Fruit fly (Drosophila melanogaster) whole organism, wandering third instar larva: ENCODE data around the gene CG9853.

ENCODE experiments used
- CG32264 ChIP-seq: fragments of 200-800 bp; sonication (Bioruptor generic); optimal IDR thresholded peaks from 2 replicates; lab custom pipeline; 2016; ENCODE audit warnings: missing biosample characterization, missing genetic modification characterization
- CG9705 ChIP-seq: fragments of 200-800 bp; sonication (Bioruptor generic); optimal IDR thresholded peaks from 2 replicates; lab custom pipeline; 2018; ENCODE audit warnings: missing biosample characterization, mild to moderate bottlenecking, missing genetic modification characterization
- CrebA ChIP-seq: fragments of 200-800 bp; sonication (Bioruptor generic); optimal IDR thresholded peaks from 2 replicates; lab custom pipeline; 2016; ENCODE audit warnings: missing biosample characterization, mild to moderate bottlenecking, missing genetic modification characterization, borderline replicate concordance
- Dfd ChIP-seq: fragments of >200 bp; optimal IDR thresholded peaks from 2 replicates; lab custom pipeline; 2017; ENCODE audit warnings: missing biosample characterization, missing genetic modification characterization
- Dif ChIP-seq: fragments of 200-275, 200-300 bp; sonication (Bioruptor generic); optimal IDR thresholded peaks from 2 replicates; lab custom pipeline; 2018; ENCODE audit warnings: missing biosample characterization, missing genetic modification characterization; ENCODE audit not compliant: partially characterized antibody
- GATAd ChIP-seq: sonication (Bioruptor generic); optimal IDR thresholded peaks from 2 replicates; lab custom pipeline; 2016; ENCODE audit warnings: missing biosample characterization, missing genetic modification characterization
- Hnf4 ChIP-seq: fragments of 200-800 bp; sonication (Bioruptor generic); optimal IDR thresholded peaks from 2 replicates; lab custom pipeline; 2016; ENCODE audit warnings: missing biosample characterization, mild to moderate bottlenecking, missing genetic modification characterization
- Hr78 ChIP-seq: fragments of >200 bp; optimal IDR thresholded peaks from 2 replicates; lab custom pipeline; 2017; ENCODE audit warnings: missing biosample characterization, missing genetic modification characterization
- Hr83 ChIP-seq: fragments of 200-300 bp; sonication (Bioruptor generic); optimal IDR thresholded peaks from 2 replicates; lab custom pipeline; 2016; ENCODE audit warnings: missing biosample characterization, mild to moderate bottlenecking, missing genetic modification characterization, moderate library complexity; ENCODE audit not compliant: poor library complexity, severe bottlenecking
- Jra ChIP-seq: sonication (Bioruptor generic); optimal IDR thresholded peaks from 2 replicates; lab custom pipeline; 2016; ENCODE audit warnings: missing biosample characterization, missing genetic modification characterization
- Mio ChIP-seq: sonication (Bioruptor generic); optimal IDR thresholded peaks from 2 replicates; lab custom pipeline; 2016; ENCODE audit warnings: missing biosample characterization, missing genetic modification characterization
- Myc ChIP-seq: fragments of >200 bp; optimal IDR thresholded peaks from 2 replicates; lab custom pipeline; 2017
- N ChIP-seq: fragments of >200 bp; optimal IDR thresholded peaks from 2 replicates; lab custom pipeline; 2018; ENCODE audit warnings: missing biosample characterization, missing external identifiers, missing genetic modification characterization
- OdsH ChIP-seq: fragments of 200-800 bp; sonication (Bioruptor generic); optimal IDR thresholded peaks from 2 replicates; lab custom pipeline; 2016; ENCODE audit warnings: missing biosample characterization, mild to moderate bottlenecking, missing genetic modification characterization
- Rel ChIP-seq, 2 experiments: fragments of 200-800 bp; sonication (Bioruptor generic) in 1 of 2; optimal IDR thresholded peaks; 2 replicates in 1 of 2; 3 replicates in 1 of 2; lab custom pipeline; 2016 to 2019; ENCODE audit warnings: mild to moderate bottlenecking in 2 of 2, missing biosample characterization in 2 of 2, missing genetic modification characterization in 2 of 2, moderate library complexity in 1 of 2
- Vsx2 ChIP-seq: fragments of 200-300, 225-300 bp; sonication (Bioruptor generic); optimal IDR thresholded peaks from 2 replicates; lab custom pipeline; 2018; ENCODE audit warnings: missing biosample characterization, missing genetic modification characterization; ENCODE audit not compliant: partially characterized antibody
- br ChIP-seq: fragments of 200-800 bp; sonication (Bioruptor generic); optimal IDR thresholded peaks from 2 replicates; lab custom pipeline; 2016; ENCODE audit warnings: missing biosample characterization, missing genetic modification characterization
- dl ChIP-seq, 2 experiments: fragments of 175-275, 200-275 bp in 1 of 2; fragments of 200-275 bp in 1 of 2; sonication (Bioruptor generic); optimal IDR thresholded peaks; lab custom pipeline; 2018; ENCODE audit warnings: mild to moderate bottlenecking in 2 of 2, missing biosample characterization in 2 of 2, missing genetic modification characterization in 2 of 2, moderate library complexity in 2 of 2; ENCODE audit not compliant: partially characterized antibody in 2 of 2, insufficient read depth in 1 of 2
- ey ChIP-seq: fragments of 200-800 bp; sonication (Bioruptor generic); optimal IDR thresholded peaks from 2 replicates; lab custom pipeline; 2016; ENCODE audit warnings: missing biosample characterization, missing genetic modification characterization
- fru ChIP-seq: fragments of 200-800 bp; sonication (Bioruptor generic); optimal IDR thresholded peaks from 3 replicates; lab custom pipeline; 2016; ENCODE audit warnings: missing biosample characterization, mild to moderate bottlenecking, missing genetic modification characterization
- h ChIP-seq: fragments of 200-800 bp; sonication (Bioruptor generic); optimal IDR thresholded peaks from 3 replicates; lab custom pipeline; 2016; ENCODE audit warnings: missing biosample characterization, mild to moderate bottlenecking, missing genetic modification characterization
- lola ChIP-seq: fragments of >200 bp; optimal IDR thresholded peaks from 2 replicates; lab custom pipeline; 2017; ENCODE audit warnings: missing biosample characterization, missing genetic modification characterization
- psq ChIP-seq: fragments of 200-800 bp; sonication (Bioruptor generic); optimal IDR thresholded peaks from 3 replicates; lab custom pipeline; 2017; ENCODE audit warnings: missing biosample characterization, mild to moderate bottlenecking, missing genetic modification characterization, moderate library complexity
- rgr ChIP-seq: fragments of 200-800 bp; sonication (Bioruptor generic); optimal IDR thresholded peaks from 3 replicates; lab custom pipeline; 2016; ENCODE audit warnings: missing biosample characterization, mild to moderate bottlenecking, missing genetic modification characterization
- sage ChIP-seq: fragments of 200-800 bp; sonication (Bioruptor generic); optimal IDR thresholded peaks from 2 replicates; lab custom pipeline; 2016; ENCODE audit warnings: missing biosample characterization, mild to moderate bottlenecking, missing genetic modification characterization
- tai ChIP-seq: sonication (Bioruptor generic); optimal IDR thresholded peaks from 2 replicates; lab custom pipeline; 2016; ENCODE audit warnings: missing biosample characterization, missing genetic modification characterization

Gene CG9853

DNA sequence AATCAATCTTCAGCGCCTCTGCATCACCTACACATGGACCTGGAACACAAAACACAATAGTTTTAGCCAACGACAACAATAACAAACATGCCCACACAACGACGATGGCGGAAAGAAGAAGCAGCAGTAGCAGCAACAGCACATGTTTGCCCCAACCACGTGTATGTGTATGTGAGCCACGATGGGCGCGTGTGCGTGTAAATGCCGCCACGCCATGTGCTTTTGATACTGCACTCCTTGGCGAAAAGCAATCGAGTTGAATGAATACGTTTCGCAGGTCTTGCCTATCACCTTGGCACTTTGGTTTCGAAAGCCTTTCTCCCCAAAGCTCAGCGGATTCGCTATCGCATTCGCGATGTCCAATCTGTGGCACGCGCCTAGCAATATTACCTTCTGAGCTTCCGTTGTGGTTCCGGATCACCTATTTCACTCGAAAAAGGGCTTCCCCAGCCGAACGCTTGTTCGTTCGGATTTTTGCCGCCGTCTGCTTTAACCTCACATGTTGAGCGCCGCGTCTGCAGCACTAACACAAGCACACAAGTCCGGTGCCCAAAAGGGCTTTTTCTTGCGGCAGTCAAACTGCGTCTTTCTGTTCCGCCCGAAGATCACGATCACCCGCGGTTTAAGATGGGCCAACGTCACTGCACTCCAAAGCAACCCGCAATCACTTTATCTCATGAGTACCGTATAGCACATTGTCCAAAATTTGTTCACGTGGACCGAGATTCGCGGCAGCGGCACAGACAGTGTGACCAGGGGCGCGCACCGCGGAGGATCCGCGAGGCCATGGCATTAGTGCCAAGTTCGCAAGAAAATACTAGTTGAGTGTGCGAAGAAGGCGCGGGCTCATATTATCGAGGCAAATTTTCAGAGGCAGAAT lies 27.0 kb upstream of the CG9853 start, which contains the start of gene srl:
Gene srl, minus strand, starts transcription at position 751 of the 880 bp plus-strand sequence.
- TF ChIP-seq Rel (GFP tag; optimal IDR thresholded peaks at IDR 0.05; lab: Kevin White, UChicago): no peak
- TF ChIP-seq Rel (tag; optimal IDR thresholded peaks at IDR 0.05; lab: Kevin White, UChicago): peak; percentile 66
- no peak for TF ChIP-seq ey
- no peak for TF ChIP-seq Mio (GFP tag; lab: Kevin White, UChicago)
- no peak for TF ChIP-seq sage (GFP tag; lab: Kevin White, UChicago)
- no peak for TF ChIP-seq Vsx2 (GFP tag; lab: Kevin White, UChicago)
- no peak for TF ChIP-seq Jra (GFP tag; lab: Kevin White, UChicago)
- no peak for TF ChIP-seq lola
- peak; percentile 61 for TF ChIP-seq Myc
- TF ChIP-seq dl (GFP tag; optimal IDR thresholded peaks at IDR 0.05; lab: Kevin White, UChicago; ENCODE audit: insufficient read depth in 1 of 2, partially characterized antibody in 2 of 2): no peak
- no peak for TF ChIP-seq h (GFP tag; lab: Kevin White, UChicago)
- no peak for TF ChIP-seq Dfd
- TF ChIP-seq tai: no peak
- TF ChIP-seq Hr83: peak; percentile 40
- no peak for TF ChIP-seq psq (GFP tag; lab: Kevin White, UChicago)
- TF ChIP-seq CG9705 (GFP tag; lab: Kevin White, UChicago): no peak
- TF ChIP-seq CrebA (GFP tag; lab: Kevin White, UChicago): no peak

- TF ChIP-seq Hnf4 (no peak), Jra (GFP tag; lab: Kevin White, UChicago) (no peak), N (GFP tag; lab: Kevin White, UChicago) (no peak), fru (GFP tag; lab: Kevin White, UChicago) (no peak), Mio (GFP tag; lab: Kevin White, UChicago) (no peak), CrebA (GFP tag; lab: Kevin White, UChicago) (no peak), Vsx2 (GFP tag; lab: Kevin White, UChicago) (no peak), OdsH (GFP tag; lab: Kevin White, UChicago) (no peak), GATAd (GFP tag; lab: Kevin White, UChicago) (no peak), Hr78 (GFP tag; lab: Kevin White, UChicago) (no peak), CG32264 (GFP tag; lab: Kevin White, UChicago) (no peak), rgr (GFP tag; lab: Kevin White, UChicago) (no peak), br (GFP tag; lab: Kevin White, UChicago) (no peak)
These were observed 24.9 kb upstream of the CG9853 start, which contains the start of gene CG31525 for dm6 chr3R:4426730-4427129. Gene CG31525, plus strand, starts transcription at chr3R:4427030.

- TF ChIP-seq Dif: peak; percentile 38
- peak; percentile 58 for TF ChIP-seq Vsx2 (GFP tag; lab: Kevin White, UChicago)
- TF ChIP-seq Dfd: no peak
- TF ChIP-seq Hr83: no peak
These were observed 17.7 kb upstream of the CG9853 start, which contains the start of gene CG32944 for dm6 chr3R:4419482-4419881. Gene CG32944, minus strand, starts transcription at chr3R:4419578.

DNA sequence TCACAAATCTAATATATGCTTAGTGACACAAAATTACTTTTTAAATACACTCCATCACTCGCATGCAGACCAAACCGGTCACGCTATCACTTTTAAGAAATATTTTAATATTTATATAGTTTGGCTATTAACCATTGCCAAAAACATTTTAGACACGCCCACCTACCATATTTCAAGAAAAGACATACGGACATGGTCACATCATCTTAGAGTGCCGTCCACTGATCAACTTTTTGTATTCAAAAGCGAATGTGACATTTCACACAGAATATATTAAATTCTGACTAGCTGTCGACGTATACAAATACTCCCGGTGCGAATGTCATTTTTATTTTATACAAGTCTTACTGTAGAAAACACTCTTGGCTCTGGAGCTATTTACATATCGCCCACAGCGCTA lies 14.3 kb upstream of the CG9853 start, which contains the start of gene CG31528:
Gene CG31528, plus strand, starts transcription at position 301 of the 400 bp plus-strand sequence.
- TF ChIP-seq br (GFP tag; lab: Kevin White, UChicago): no peak
- no peak for TF ChIP-seq CG9705 (GFP tag; lab: Kevin White, UChicago)
- TF ChIP-seq tai: no peak
- TF ChIP-seq, all 38 proteins: peak for 0

DNA sequence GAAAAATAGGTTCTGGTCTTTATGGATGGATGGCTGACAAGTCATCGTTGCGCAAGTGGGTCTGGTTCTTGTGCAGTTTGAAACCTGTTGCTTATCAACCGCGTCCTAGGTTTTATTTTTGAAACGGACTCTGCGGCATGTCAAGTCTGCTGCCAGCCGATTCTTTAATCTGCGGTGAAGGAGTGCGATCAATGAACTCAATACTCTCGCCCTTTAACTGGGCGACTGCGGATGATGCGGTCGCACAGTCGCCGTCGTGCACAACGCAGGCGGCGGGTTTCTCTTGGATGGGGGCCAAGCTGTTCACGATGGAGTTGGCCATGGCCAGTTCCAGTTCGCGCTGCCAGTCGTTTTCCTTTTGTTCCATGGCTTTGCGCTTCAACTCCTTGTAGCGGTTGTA lies 5.5 kb upstream of the CG9853 start:
- TF ChIP-seq Hnf4 (no peak), h (GFP tag; lab: Kevin White, UChicago) (no peak), dl (GFP tag; optimal IDR thresholded peaks at IDR 0.05; lab: Kevin White, UChicago; ENCODE audit: insufficient read depth in 1 of 2, partially characterized antibody in 2 of 2) (no peak), CrebA (GFP tag; lab: Kevin White, UChicago) (no peak)
